Worm (Caenorhabditis elegans) whole organism, L3 larva: ENCODE data around the gene C14C10.1.

ENCODE experiments used
- aly-2 ChIP-seq: fragments of 150-350 bp; optimal IDR thresholded peaks from 2 replicates; lab custom pipeline; 2014; ENCODE audit warnings: missing biosample characterization, missing genetic modification characterization
- tbx-2 ChIP-seq: sonication (generic microtip); optimal IDR thresholded peaks from 2 replicates; lab custom pipeline; 2016; ENCODE audit warnings: mild to moderate bottlenecking, missing genetic modification characterization, missing compliant biosample characterization

DNA sequence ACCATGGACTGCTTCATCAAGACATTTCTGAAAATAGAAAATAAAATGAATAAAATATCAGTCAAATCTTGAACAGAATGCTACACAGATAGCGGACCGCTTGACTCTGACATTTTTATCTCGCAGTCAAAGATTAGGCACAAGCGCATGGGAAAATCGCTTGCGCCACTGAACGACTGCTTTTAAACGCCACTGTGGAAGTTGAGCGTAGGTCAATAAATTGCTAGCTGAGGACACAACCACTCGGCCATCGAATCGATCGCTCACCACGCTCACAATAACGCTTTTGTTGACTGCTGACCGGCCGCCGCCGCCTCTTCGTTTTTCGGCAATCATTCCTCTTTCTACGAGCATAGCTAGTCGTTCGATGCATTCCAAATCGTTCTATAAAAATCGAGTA lies 8.7 kb downstream of the C14C10.1 start:
- TF ChIP-seq tbx-2 (tag; lab: Kevin White, UChicago) (peak; percentile 16), aly-2 (tag; lab: Kevin White, UChicago) (no peak)
